Worm (Caenorhabditis elegans) whole organism, L3 larva: ENCODE data around the gene F46C3.2.

ENCODE experiments used
- ZK546.5 ChIP-seq: sonication (generic microtip); optimal IDR thresholded peaks from 2 replicates; lab custom pipeline; 2017; ENCODE audit warnings: missing biosample characterization, missing genetic modification characterization
- ceh-9 ChIP-seq: sonication (generic microtip); optimal IDR thresholded peaks from 2 replicates; lab custom pipeline; 2018; ENCODE audit warnings: missing biosample characterization, missing genetic modification characterization
- fkh-10 ChIP-seq: sonication (generic microtip); optimal IDR thresholded peaks from 2 replicates; lab custom pipeline; 2017; ENCODE audit warnings: missing biosample characterization, missing genetic modification reagents, missing genetic modification characterization
- lin-15B ChIP-seq: fragments of 150-350 bp; optimal IDR thresholded peaks from 2 replicates; lab custom pipeline; 2014; ENCODE audit warnings: missing biosample characterization, missing genetic modification characterization
- skn-1 ChIP-seq: fragments of 150-350 bp; optimal IDR thresholded peaks from 2 replicates; lab custom pipeline; 2014; ENCODE audit warnings: missing biosample characterization, missing genetic modification characterization
- unc-62 ChIP-seq: fragments of 150-350 bp; sonication (generic microtip); optimal IDR thresholded peaks from 4 replicates; lab custom pipeline; 2014; ENCODE audit warnings: missing biosample characterization, missing genetic modification reagents, missing genetic modification characterization

DNA sequence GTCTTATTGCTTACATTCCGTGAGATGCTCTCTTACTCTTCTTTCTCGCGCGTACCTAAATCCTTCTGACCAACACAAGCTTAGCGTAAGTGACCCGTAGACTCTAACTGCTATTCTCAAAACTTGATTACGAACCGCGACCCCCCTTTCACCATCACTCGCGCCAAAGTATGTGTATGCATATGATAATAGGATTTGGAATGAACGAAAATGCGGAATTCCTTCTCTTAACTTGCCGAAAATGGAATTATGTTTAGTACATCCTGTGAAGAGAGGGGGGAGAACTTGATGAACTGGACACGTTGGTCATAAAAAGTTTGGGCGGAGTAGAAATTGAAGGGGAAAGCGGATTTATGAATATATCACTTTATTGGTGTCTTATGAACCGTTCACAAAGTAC, 31.7 kb downstream of the F46C3.2 start:
- TF ChIP-seq lin-15B (tag; lab: Kevin White, UChicago) (no peak), ZK546.5 (tag; lab: Kevin White, UChicago) (no peak), skn-1 (tag; lab: Kevin White, UChicago) (no peak), fkh-10 (GFP tag; lab: Kevin White, UChicago) (peak; percentile 95), unc-62 (GFP tag; lab: Kevin White, UChicago) (no peak), ceh-9 (no peak)
